Worm (Caenorhabditis elegans): ENCODE measurements around the gene F43E2.6.

DNA sequence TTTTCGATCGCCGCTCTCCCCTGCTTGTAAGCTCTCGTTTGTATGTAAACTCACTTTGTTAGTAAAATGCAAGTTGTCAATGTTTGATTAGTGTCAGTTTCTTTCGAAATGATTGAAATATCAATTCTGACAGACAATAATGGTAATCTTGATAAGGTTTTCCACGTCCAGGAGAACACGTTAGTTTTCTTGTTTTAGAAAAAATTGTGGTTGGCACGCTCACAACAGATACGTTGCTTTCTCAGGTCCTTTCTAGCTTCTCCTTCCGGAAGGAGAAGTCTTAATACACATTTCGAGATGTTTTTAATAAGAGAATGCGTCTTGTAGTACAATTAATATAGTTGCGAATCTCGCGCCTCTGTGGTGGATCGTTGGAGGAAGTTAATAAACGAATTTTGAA lies at the start of gene F43E2.6:
- no peak for TF ChIP-seq tbx-37 (GFP tag; conservative IDR thresholded peaks at IDR 0.05)
- TF ChIP-seq hnd-1 (tag; optimal IDR thresholded peaks at IDR 0.05): no peak
- TF ChIP-seq ama-1 (optimal IDR thresholded peaks at IDR 0.05): no peak
